Fruit fly (Drosophila melanogaster): ENCODE results near the gene betaNACtes3.
"Not testable (repeated sequence)": the region's sequence is repeated elsewhere in the genome, so short reads cannot be mapped to it uniquely, and the experiment has no call there.

Gene betaNACtes3

DNA sequence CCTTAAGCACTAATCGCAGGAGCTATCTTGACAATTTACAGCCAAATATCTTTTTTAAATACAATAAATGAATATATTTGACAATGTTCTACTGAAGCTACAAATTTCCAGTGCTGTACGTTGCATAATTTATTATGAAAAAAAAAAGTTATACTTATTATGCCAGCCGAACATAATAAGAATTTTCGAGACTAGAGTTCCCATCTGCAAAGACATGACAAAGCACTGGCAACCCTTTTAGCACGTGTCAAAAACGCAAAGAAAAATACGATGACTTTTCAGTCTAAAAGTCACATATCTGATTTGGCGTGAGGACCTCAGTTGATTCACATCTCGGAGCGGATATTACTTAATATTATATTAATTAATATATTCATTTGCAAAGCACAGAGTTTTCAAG is at the start of gene betaNACtes3:
Gene betaNACtes3, plus strand, starts transcription at position 301 of the 400 bp plus-strand sequence.
- TF ChIP-seq usp (GFP tag; optimal IDR thresholded peaks at IDR 0.05); psq (optimal IDR thresholded peaks at IDR 0.05); EcR (GFP tag; optimal IDR thresholded peaks at IDR 0.05): not testable (repeated sequence)

DNA sequence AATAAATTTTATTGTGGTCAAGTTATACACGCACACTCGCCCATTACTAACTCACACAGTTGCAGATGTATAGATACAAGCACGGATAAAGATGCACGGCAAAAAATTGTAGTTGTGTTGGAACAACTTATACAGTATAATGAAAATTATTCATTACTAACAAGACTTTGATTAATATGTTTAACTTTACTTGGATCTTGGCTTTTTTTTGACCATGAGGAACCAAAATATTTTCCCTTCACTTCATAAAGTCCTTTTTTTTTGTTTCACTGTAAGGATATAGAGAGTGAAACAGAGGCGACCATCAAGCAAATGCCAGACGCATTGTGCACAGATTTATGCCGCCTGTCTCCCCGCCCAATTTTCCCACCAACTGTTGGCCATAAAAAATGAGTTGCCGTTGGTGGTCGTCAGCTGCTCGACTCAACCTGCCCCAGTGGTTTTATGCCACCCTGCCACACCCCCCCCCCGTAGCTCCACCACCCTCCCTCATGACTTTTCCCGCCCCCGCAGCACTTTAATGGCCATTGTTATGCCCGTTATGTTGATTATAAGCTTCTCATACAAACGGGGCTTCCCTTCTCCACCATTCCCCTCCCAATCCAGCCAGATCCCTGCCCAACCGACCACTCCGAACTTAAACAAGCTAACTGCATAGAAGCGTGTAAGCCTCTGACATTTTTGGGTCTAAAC is 47.0 kb upstream of the betaNACtes3 start:
- TF ChIP-seq CG8478 (optimal IDR thresholded peaks at IDR 0.05) (no peak), EcR (GFP tag; optimal IDR thresholded peaks at IDR 0.05) (no peak), usp (GFP tag; optimal IDR thresholded peaks at IDR 0.05) (no peak), psq (optimal IDR thresholded peaks at IDR 0.05) (no peak), Dll (optimal IDR thresholded peaks at IDR 0.05) (no peak), pan (optimal IDR thresholded peaks at IDR 0.05) (no peak)

DNA sequence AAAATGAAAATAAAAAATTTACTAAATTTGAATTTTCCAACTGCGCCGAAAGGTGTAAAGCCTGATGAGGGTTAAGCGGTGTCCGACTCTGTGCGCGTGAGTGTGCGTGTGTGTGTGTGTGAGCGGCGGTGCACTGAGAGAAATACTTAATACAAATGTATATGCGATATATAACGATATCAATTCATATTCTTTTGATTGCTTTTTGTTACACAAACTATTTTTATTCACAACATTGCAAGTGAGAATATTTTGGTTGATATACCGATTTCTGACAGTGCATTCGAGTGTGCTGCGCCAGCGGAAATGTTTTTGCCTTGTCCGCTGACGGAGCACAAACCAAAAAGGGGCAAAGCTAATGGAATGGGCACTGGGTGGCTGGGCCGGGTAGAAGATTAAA is 46.4 kb upstream of the betaNACtes3 start:
- no peak for TF ChIP-seq CG8478 (optimal IDR thresholded peaks at IDR 0.05)
- TF ChIP-seq pan (optimal IDR thresholded peaks at IDR 0.05), result no peak
- no peak for TF ChIP-seq usp (GFP tag; optimal IDR thresholded peaks at IDR 0.05)
- no peak for TF ChIP-seq Dll (optimal IDR thresholded peaks at IDR 0.05)
- TF ChIP-seq EcR (GFP tag; optimal IDR thresholded peaks at IDR 0.05), result no peak
- TF ChIP-seq psq (optimal IDR thresholded peaks at IDR 0.05), result no peak

DNA sequence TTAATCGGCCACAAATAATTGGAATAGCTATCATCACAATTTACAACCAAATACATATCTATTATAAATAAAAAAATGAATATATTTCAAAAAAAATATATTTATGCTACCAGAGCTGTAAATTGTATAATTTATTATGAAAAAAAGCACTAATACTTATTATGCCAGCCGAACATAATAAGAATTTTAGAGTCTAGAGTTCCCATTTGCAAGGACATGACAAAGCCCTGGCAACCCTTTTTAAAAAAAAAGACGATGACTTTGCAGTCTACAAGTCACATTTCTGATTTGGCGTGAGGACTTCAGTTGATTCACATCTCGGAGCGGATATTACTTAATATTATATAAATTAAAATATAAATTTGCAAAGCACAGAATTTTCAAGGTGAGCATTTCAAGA is 1.4 kb downstream of the betaNACtes3 start, which contains the start of gene betaNACtes4:
Gene betaNACtes4, plus strand, starts transcription at position 301 of the 400 bp plus-strand sequence.
- TF ChIP-seq EcR (GFP tag; optimal IDR thresholded peaks at IDR 0.05); Dll (optimal IDR thresholded peaks at IDR 0.05); usp (GFP tag; optimal IDR thresholded peaks at IDR 0.05): not testable (repeated sequence)
